Fruit fly (Drosophila melanogaster): ENCODE measurements around the gene Ube4A.

The Ube4A gene

DNA sequence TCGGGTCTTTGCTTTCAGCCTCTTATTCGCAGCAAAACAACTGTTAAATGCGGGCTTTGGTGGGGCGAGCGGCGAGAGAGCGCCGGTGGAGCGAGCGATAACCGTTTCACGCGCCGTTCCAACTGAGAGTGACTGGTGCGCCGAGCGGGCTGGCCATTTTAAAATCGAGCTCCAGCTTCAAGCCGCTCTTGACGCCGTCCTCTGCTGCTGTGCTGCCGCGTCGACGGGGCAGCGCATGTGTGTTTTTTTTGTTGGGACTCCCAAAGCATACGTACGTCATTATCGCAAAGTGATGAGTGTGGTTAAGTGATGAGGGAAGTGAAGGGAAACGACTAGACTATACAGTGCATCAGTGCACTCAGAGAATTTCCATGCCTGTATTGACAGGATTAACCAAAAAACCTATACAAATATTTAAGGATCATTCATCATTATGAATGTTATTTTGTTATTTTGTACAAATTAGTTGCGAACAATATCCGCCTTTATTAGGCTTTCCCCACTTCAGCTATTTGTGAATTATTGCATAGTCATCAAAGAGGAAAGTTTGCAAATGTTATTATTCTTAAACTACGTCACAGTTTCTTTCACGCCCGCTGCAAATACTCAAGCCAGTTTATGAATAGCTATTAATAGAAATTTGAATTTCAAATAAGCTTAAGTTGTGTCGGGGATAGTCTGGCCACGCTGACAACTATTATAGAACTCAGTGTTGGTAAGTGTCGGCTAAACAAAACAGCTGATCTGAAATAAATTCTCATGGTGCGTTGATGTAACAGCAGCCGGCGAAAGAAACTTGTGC is 15.1 kb downstream of the Ube4A start, which contains the start of gene Spn27A (continued):
- peak; percentile 28; the same call in 1 of the 2 replicates for TF ChIP-seq sim (GFP tag; IDR thresholded peaks at IDR 0.05)
- peak; percentile 61 for TF ChIP-seq NfI (GFP tag; optimal IDR thresholded peaks at IDR 0.05)
- TF ChIP-seq slou (GFP tag; optimal IDR thresholded peaks at IDR 0.05) = peak; percentile 51
- TF ChIP-seq CG34224 (GFP tag; IDR thresholded peaks at IDR 0.05; ENCODE audit: partially characterized antibody) = peak; percentile 37; the same call in 2 of the 3 replicates
- peak; percentile 26 for TF ChIP-seq hbn (GFP tag; IDR thresholded peaks at IDR 0.05; ENCODE audit: partially characterized antibody)
- TF ChIP-seq CG3407 (GFP tag; optimal IDR thresholded peaks at IDR 0.05) = no peak
- TF ChIP-seq sisA (GFP tag; IDR thresholded peaks at IDR 0.05) = peak; percentile 28; the same call in 1 of the 2 replicates
- peak; percentile 33 for TF ChIP-seq ewg (GFP tag; optimal IDR thresholded peaks at IDR 0.05)
- no peak for TF ChIP-seq CG10274 (GFP tag; optimal IDR thresholded peaks at IDR 0.05)
- peak; percentile 51 for TF ChIP-seq NC2α (GFP tag; optimal IDR thresholded peaks at IDR 0.05)
- TF ChIP-seq Aef1 (GFP tag; IDR thresholded peaks at IDR 0.05) = peak; percentile 35; the same call in 1 of the 3 replicates
- TF ChIP-seq CG14860 (GFP tag; IDR thresholded peaks at IDR 0.05; ENCODE audit: partially characterized antibody) = no peak
- TF ChIP-seq CG1603 (tag; optimal IDR thresholded peaks at IDR 0.05) = peak; percentile 68
- TF ChIP-seq CG7928 (GFP tag; optimal IDR thresholded peaks at IDR 0.05) = peak; percentile 24
- TF ChIP-seq schlank (tag; optimal IDR thresholded peaks at IDR 0.05) = no peak
- TF ChIP-seq CG5180 (GFP tag; optimal IDR thresholded peaks at IDR 0.05) = peak; percentile 21
- TF ChIP-seq luna (GFP tag; optimal IDR thresholded peaks at IDR 0.05) = peak; percentile 29
- TF ChIP-seq Fer1 (GFP tag; optimal IDR thresholded peaks at IDR 0.05) = peak; percentile 46
- 0 out of 4 replicates have a peak, but pooled peaks have one; percentile 28 for TF ChIP-seq Dll (GFP tag; IDR thresholded peaks at IDR 0.05; ENCODE audit: partially characterized antibody)
- peak; percentile 75 for TF ChIP-seq CG14710 (tag; optimal IDR thresholded peaks at IDR 0.05)
- peak; percentile 56 for TF ChIP-seq CG12104 (GFP tag; optimal IDR thresholded peaks at IDR 0.05)
- TF ChIP-seq jing (GFP tag; optimal IDR thresholded peaks at IDR 0.05) = peak; percentile 51
- TF ChIP-seq CG9797 (GFP tag; optimal IDR thresholded peaks at IDR 0.05) = peak; percentile 63
- peak; percentile 30; the same call in 1 of the 2 replicates for TF ChIP-seq CG13287 (GFP tag; IDR thresholded peaks at IDR 0.05; ENCODE audit: partially characterized antibody)
- peak; percentile 40 for TF ChIP-seq CG12155 (GFP tag; optimal IDR thresholded peaks at IDR 0.05)
- no peak for TF ChIP-seq MTF-1 (GFP tag; optimal IDR thresholded peaks at IDR 0.05; ENCODE audit: borderline replicate concordance)
- TF ChIP-seq CG6654 (GFP tag; optimal IDR thresholded peaks at IDR 0.05) = peak; percentile 2
- peak; percentile 56 for TF ChIP-seq CG13775 (GFP tag; optimal IDR thresholded peaks at IDR 0.05)
- TF ChIP-seq fd3F (GFP tag; optimal IDR thresholded peaks at IDR 0.05) = peak; percentile 27
- peak; percentile 29 for TF ChIP-seq ind (GFP tag; optimal IDR thresholded peaks at IDR 0.05)
- peak; percentile 66 for TF ChIP-seq CG30403 (GFP tag; optimal IDR thresholded peaks at IDR 0.05)
- peak; percentile 53 for TF ChIP-seq slp2 (GFP tag; optimal IDR thresholded peaks at IDR 0.05)
- peak; percentile 64 for TF ChIP-seq Asciz (GFP tag; optimal IDR thresholded peaks at IDR 0.05)
- TF ChIP-seq Stat92E (GFP tag; optimal IDR thresholded peaks at IDR 0.05) = peak in 1 of 3 experiments; percentile 24
- TF ChIP-seq gro (GFP tag; optimal IDR thresholded peaks at IDR 0.05) = peak; percentile 58
- TF ChIP-seq Hr51 (GFP tag; optimal IDR thresholded peaks at IDR 0.05) = peak in 1 of 2 experiments; percentile 30
- TF ChIP-seq dmrt11E (tag; optimal IDR thresholded peaks at IDR 0.05) = peak; percentile 43
- peak; percentile 59 for TF ChIP-seq Abd-B (GFP tag; optimal IDR thresholded peaks at IDR 0.05)
- TF ChIP-seq Antp (GFP tag; optimal IDR thresholded peaks at IDR 0.05) = peak; percentile 50
- TF ChIP-seq dm (GFP tag; optimal IDR thresholded peaks at IDR 0.05) = peak; percentile 63
- peak; percentile 50 to 60 for TF ChIP-seq Trl (optimal IDR thresholded peaks at IDR 0.05)
- TF ChIP-seq Trl (GFP tag; optimal IDR thresholded peaks at IDR 0.05) = peak; percentile 43
- TF ChIP-seq Neu2 (GFP tag; optimal IDR thresholded peaks at IDR 0.05; ENCODE audit: borderline replicate concordance) = no peak
- TF ChIP-seq CG4328 (GFP tag; optimal IDR thresholded peaks at IDR 0.05) = peak; percentile 36
- peak; percentile 95 for TF ChIP-seq Med (GFP tag)
- TF ChIP-seq gt (GFP tag; IDR thresholded peaks at IDR 0.05) = no peak
- TF ChIP-seq Dip3 (GFP tag; optimal IDR thresholded peaks at IDR 0.05) = peak; percentile 59
